Fruit fly (Drosophila melanogaster): ENCODE measurements around the gene Nprl2.

The Nprl2 gene

dm6 chrX:16833097-16833496 is 51.1 kb downstream of the Nprl2 start (continued):
- TF ChIP-seq vfl (GFP tag; optimal IDR thresholded peaks at IDR 0.05) (no peak), CG8478 (optimal IDR thresholded peaks at IDR 0.05) (no peak), slp2 (GFP tag; optimal IDR thresholded peaks at IDR 0.05) (peak; percentile 75), pan (optimal IDR thresholded peaks at IDR 0.05) (no peak), pan (GFP tag; optimal IDR thresholded peaks at IDR 0.05 in 1 of 2, IDR thresholded peaks at IDR 0.05 in 1 of 2) (peak in 1 of 2 experiments; percentile 70), CG3163 (GFP tag; optimal IDR thresholded peaks at IDR 0.05) (peak; percentile 2), fd96Cb (tag; optimal IDR thresholded peaks at IDR 0.05) (peak; percentile 79), sisA (GFP tag; IDR thresholded peaks at IDR 0.05) (peak; percentile 66), fd3F (GFP tag; optimal IDR thresholded peaks at IDR 0.05) (peak; percentile 43), gce (GFP tag; IDR thresholded peaks at IDR 0.05) (peak; percentile 66; the same call in 2 of the 3 replicates), CG6791 (GFP tag; IDR thresholded peaks at IDR 0.05; ENCODE audit: partially characterized antibody) (no peak), CG15073 (GFP tag; optimal IDR thresholded peaks at IDR 0.05) (no peak), gcm2 (GFP tag; optimal IDR thresholded peaks at IDR 0.05) (peak; percentile 31), CG15601 (tag; optimal IDR thresholded peaks at IDR 0.05) (peak; percentile 83), CG2202 (tag; optimal IDR thresholded peaks at IDR 0.05) (peak; percentile 57), CG7963 (GFP tag; IDR thresholded peaks at IDR 0.05; ENCODE audit: partially characterized antibody) (no peak), trh (GFP tag; optimal IDR thresholded peaks at IDR 0.05) (no peak), oc (tag; optimal IDR thresholded peaks at IDR 0.05) (peak; percentile 83), salm (tag; optimal IDR thresholded peaks at IDR 0.05) (peak; percentile 65), CG12236 (GFP tag; optimal IDR thresholded peaks at IDR 0.05) (peak; percentile 51), Doc3 (GFP tag; IDR thresholded peaks at IDR 0.05; ENCODE audit: partially characterized antibody) (no peak), Myb (GFP tag; optimal IDR thresholded peaks at IDR 0.05) (peak; percentile 48), bigmax (GFP tag; optimal IDR thresholded peaks at IDR 0.05) (no peak), Antp (GFP tag; optimal IDR thresholded peaks at IDR 0.05) (peak; percentile 68), nau (GFP tag; optimal IDR thresholded peaks at IDR 0.05) (peak; percentile 57), abd-A (tag; optimal IDR thresholded peaks at IDR 0.05) (no peak), Mrtf (GFP tag; IDR thresholded peaks at IDR 0.05) (peak; percentile 67), D19A (tag; optimal IDR thresholded peaks at IDR 0.05) (peak; percentile 70), Aef1 (GFP tag; IDR thresholded peaks at IDR 0.05) (peak; percentile 73), CG17568 (GFP tag; optimal IDR thresholded peaks at IDR 0.05) (peak; percentile 49), tup (GFP tag; optimal IDR thresholded peaks at IDR 0.05) (peak; percentile 30), CG12219 (GFP tag; optimal IDR thresholded peaks at IDR 0.05) (peak; percentile 80), ase (GFP tag; IDR thresholded peaks at IDR 0.05) (peak; percentile 51; the same call in 1 of the 3 replicates), ara (GFP tag; IDR thresholded peaks at IDR 0.05) (peak; percentile 70), ab (GFP tag; optimal IDR thresholded peaks at IDR 0.05) (no peak), ERR (GFP tag; optimal IDR thresholded peaks at IDR 0.05) (peak; percentile 52), Adf1 (GFP tag; IDR thresholded peaks at IDR 0.05) (no peak), sens (GFP tag) (peak; percentile 98), CG6272 (GFP tag; IDR thresholded peaks at IDR 0.05) (no peak), Dll (GFP tag; IDR thresholded peaks at IDR 0.05; ENCODE audit: partially characterized antibody) (no peak), CG17186 (GFP tag; optimal IDR thresholded peaks at IDR 0.05) (no peak), CG4854 (GFP tag; optimal IDR thresholded peaks at IDR 0.05) (peak; percentile 42), CG8290 (GFP tag; optimal IDR thresholded peaks at IDR 0.05) (peak; percentile 64), CG8290 (tag; optimal IDR thresholded peaks at IDR 0.05) (peak in 1 of 2 experiments; percentile 86), Asciz (GFP tag; optimal IDR thresholded peaks at IDR 0.05) (peak; percentile 74), H15 (GFP tag; IDR thresholded peaks at IDR 0.05) (peak; percentile 65), H2.0 (GFP tag; IDR thresholded peaks at IDR 0.05) (peak; percentile 62), shn (GFP tag; optimal IDR thresholded peaks at IDR 0.05) (peak; percentile 49), CG12155 (GFP tag; optimal IDR thresholded peaks at IDR 0.05) (peak; percentile 43), CG6854 (GFP tag; optimal IDR thresholded peaks at IDR 0.05) (peak; percentile 9), CG15011 (GFP tag; optimal IDR thresholded peaks at IDR 0.05) (peak; percentile 47), CG5245 (GFP tag; optimal IDR thresholded peaks at IDR 0.05) (peak; percentile 68)
